Worm (Caenorhabditis elegans) whole organism, midembryonic: Measurements from ENCODE around the gene Y69H2.10.

Experiments
- flt-1 ChIP-seq: fragments of 200-800 bp; sonication (Bioruptor generic); IDR thresholded peaks from 2 replicates; pipeline ENCODE4 v1.3.6; 2022; ENCODE audit warnings: missing genetic modification characterization, missing compliant biosample characterization
- med-1 ChIP-seq: sonication (generic microtip); optimal IDR thresholded peaks from 2 replicates; lab custom pipeline; 2017; ENCODE audit warnings: missing genetic modification characterization, mild to moderate bottlenecking, missing compliant biosample characterization, antibody characterized with exemption, missing genetic modification reagents; ENCODE audit not compliant: insufficient read depth
- ref-1 ChIP-seq: fragments of 200-800 bp; sonication (Bioruptor generic); conservative IDR thresholded peaks from 2 replicates; pipeline ENCODE4 v1.3.6; 2022; ENCODE audit warnings: missing genetic modification reagents, missing genetic modification characterization, missing compliant biosample characterization
- tab-1 ChIP-seq: fragments of 200-800 bp; sonication (Bioruptor generic); IDR thresholded peaks from 2 replicates; pipeline ENCODE4 v1.3.6; 2022; ENCODE audit warnings: missing genetic modification characterization, missing compliant biosample characterization
- ztf-23 ChIP-seq: fragments of 200-800 bp; sonication (Bioruptor generic); IDR thresholded peaks from 2 replicates; pipeline ENCODE4 v1.3.6; 2022; ENCODE audit warnings: missing genetic modification reagents, missing genetic modification characterization, missing compliant biosample characterization

DNA sequence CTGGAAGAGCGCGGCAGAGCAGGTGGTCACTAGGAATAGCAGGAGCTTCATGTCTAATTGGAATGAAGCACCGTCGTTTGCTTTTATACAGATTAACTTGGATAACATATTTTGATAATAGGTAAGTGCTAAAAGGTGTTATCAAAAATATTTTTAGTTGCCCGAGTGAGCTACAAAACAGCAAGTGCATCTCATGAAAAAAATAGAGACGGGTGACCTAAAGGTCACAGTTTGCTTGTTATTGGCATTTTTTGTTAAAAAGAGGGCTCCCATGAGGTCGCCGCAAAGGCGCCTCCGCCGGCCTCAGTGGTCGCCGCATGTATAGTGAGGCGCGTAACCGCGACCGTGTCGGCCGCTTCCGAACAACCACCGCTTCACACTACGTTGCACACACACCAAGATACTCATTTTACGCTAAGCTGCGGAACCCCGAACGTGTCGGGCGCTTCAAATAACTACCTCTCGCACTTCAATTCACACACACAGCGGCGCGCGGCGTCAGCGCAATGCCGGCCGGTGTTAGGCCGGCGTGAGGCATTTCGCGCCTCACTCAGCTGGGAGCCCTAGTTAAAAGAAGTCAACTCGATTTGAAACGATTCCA lies 59.3 kb downstream of the Y69H2.10 start, which contains the start of gene asp-19:
- TF ChIP-seq med-1 (GFP tag; lab: Kevin White, UChicago) (no peak), flt-1 (GFP tag; lab: Robert Waterston, UW) (no peak), ref-1 (GFP tag; lab: Robert Waterston, UW) (no peak), tab-1 (GFP tag; lab: Robert Waterston, UW) (no peak), ztf-23 (GFP tag; lab: Robert Waterston, UW) (no peak)
